Fruit fly (Drosophila melanogaster) whole organism, prepupa: Measurements from ENCODE around the gene CG18787.
"Not testable (repeated sequence)": the region's sequence is repeated elsewhere in the genome, so short reads cannot be mapped to it uniquely, and the experiment has no call there.

Source experiments
- CG10669 ChIP-seq: fragments of 200-800 bp; sonication (Bioruptor generic); optimal IDR thresholded peaks from 3 replicates; lab custom pipeline; 2018; ENCODE audit warnings: missing biosample characterization, mild to moderate bottlenecking, missing genetic modification characterization, moderate library complexity
- CG11294 ChIP-seq: fragments of 200-800 bp; sonication (Bioruptor generic); IDR thresholded peaks from 2 replicates; pipeline ENCODE4 v1.3.6; 2022; ENCODE audit warnings: missing biosample characterization, missing genetic modification characterization
- CG11762 ChIP-seq: fragments of 200-800 bp; sonication (Bioruptor generic); optimal IDR thresholded peaks from 3 replicates; lab custom pipeline; 2016; ENCODE audit warnings: missing biosample characterization, missing genetic modification characterization; ENCODE audit not compliant: insufficient read depth
- CG11902 ChIP-seq: fragments of 200-800 bp; sonication (Bioruptor generic); optimal IDR thresholded peaks from 3 replicates; lab custom pipeline; 2016; ENCODE audit warnings: missing biosample characterization, missing genetic modification characterization
- CG15336 ChIP-seq: fragments of 200-800 bp; sonication (Bioruptor generic); IDR thresholded peaks from 2 replicates; pipeline ENCODE4 v1.3.6; 2022; ENCODE audit warnings: missing biosample characterization, missing genetic modification characterization
- CG16779 ChIP-seq: fragments of 200-800 bp; sonication (Bioruptor generic); optimal IDR thresholded peaks from 3 replicates; lab custom pipeline; 2017; ENCODE audit warnings: missing biosample characterization, mild to moderate bottlenecking, missing genetic modification characterization
- CG3032 ChIP-seq: fragments of 200-800 bp; optimal IDR thresholded peaks from 2 replicates; lab custom pipeline; 2019; ENCODE audit warnings: missing biosample characterization, mild to moderate bottlenecking, missing genetic modification characterization, moderate library complexity
- CG34406 ChIP-seq: fragments of 200-800 bp; sonication (Bioruptor generic); optimal IDR thresholded peaks from 3 replicates; lab custom pipeline; 2016; ENCODE audit warnings: missing biosample characterization, missing genetic modification characterization
- CG3919 ChIP-seq: fragments of 200-800 bp; sonication (Bioruptor generic); optimal IDR thresholded peaks from 3 replicates; lab custom pipeline; 2016; ENCODE audit warnings: missing biosample characterization, missing genetic modification characterization
- CG6163 ChIP-seq: fragments of 200-800 bp; sonication (Bioruptor generic); IDR thresholded peaks from 3 replicates; pipeline ENCODE4 v1.3.6; 2022; ENCODE audit warnings: missing biosample characterization, missing genetic modification characterization
- CG6276 ChIP-seq: fragments of 200-800 bp; sonication (Bioruptor generic); optimal IDR thresholded peaks from 2 replicates; lab custom pipeline; 2017; ENCODE audit warnings: missing biosample characterization, mild to moderate bottlenecking, missing genetic modification characterization
- CG6792 ChIP-seq: fragments of 200-800 bp; sonication (Bioruptor generic); optimal IDR thresholded peaks from 3 replicates; lab custom pipeline; 2016; ENCODE audit warnings: missing biosample characterization, missing genetic modification characterization
- CG6808 ChIP-seq: fragments of 200-800 bp; sonication (Bioruptor generic); optimal IDR thresholded peaks from 3 replicates; lab custom pipeline; 2017; ENCODE audit warnings: missing biosample characterization, missing genetic modification characterization, mild to moderate bottlenecking, moderate library complexity, missing genetic modification reagents
- CG6854 ChIP-seq: fragments of 200-800 bp; sonication (Bioruptor generic); optimal IDR thresholded peaks from 2 replicates; lab custom pipeline; 2017; ENCODE audit warnings: missing biosample characterization, mild to moderate bottlenecking, missing genetic modification characterization
- CG7368 ChIP-seq: fragments of 200-800 bp; sonication (Bioruptor generic); optimal IDR thresholded peaks from 3 replicates; lab custom pipeline; 2016; ENCODE audit warnings: missing biosample characterization, missing genetic modification characterization
- CG8319 ChIP-seq: fragments of 200-800 bp; sonication (Bioruptor generic); optimal IDR thresholded peaks from 3 replicates; lab custom pipeline; 2016; ENCODE audit warnings: missing biosample characterization, missing genetic modification characterization
- CG8632 ChIP-seq: fragments of 200-800 bp; sonication (Bioruptor generic); optimal IDR thresholded peaks from 3 replicates; lab custom pipeline; 2016; ENCODE audit warnings: missing biosample characterization, missing genetic modification characterization
- CG9139 ChIP-seq: fragments of 200-800 bp; sonication (Bioruptor generic); optimal IDR thresholded peaks from 3 replicates; lab custom pipeline; 2017; ENCODE audit warnings: missing biosample characterization, mild to moderate bottlenecking, missing genetic modification characterization
- Eip78C ChIP-seq: fragments of 200-800 bp; sonication (Bioruptor generic); peaks from one replicate; lab custom pipeline; 2016; ENCODE audit warnings: missing biosample characterization, missing genetic modification characterization
- Eip93F ChIP-seq: fragments of 200-800 bp; sonication (Bioruptor generic); optimal IDR thresholded peaks from 2 replicates; lab custom pipeline; 2016; ENCODE audit warnings: missing biosample characterization, mild to moderate bottlenecking, missing genetic modification characterization
- Ets21C ChIP-seq: fragments of 200-800 bp; sonication (Bioruptor generic); optimal IDR thresholded peaks from 3 replicates; lab custom pipeline; 2016; ENCODE audit warnings: missing biosample characterization, missing genetic modification characterization
- Hr39 ChIP-seq: fragments of 200-800 bp; sonication (Bioruptor generic); optimal IDR thresholded peaks from 2 replicates; lab custom pipeline; 2016; ENCODE audit warnings: missing biosample characterization, missing genetic modification characterization
- Hr4 ChIP-seq: fragments of 200-800 bp; sonication (Bioruptor generic); optimal IDR thresholded peaks from 3 replicates; lab custom pipeline; 2016; ENCODE audit warnings: missing biosample characterization, missing genetic modification characterization
- Lpt ChIP-seq: fragments of 200-800 bp; sonication (Bioruptor generic); optimal IDR thresholded peaks from 3 replicates; lab custom pipeline; 2016; ENCODE audit warnings: missing biosample characterization, missing genetic modification characterization
- Met ChIP-seq: fragments of 200-800 bp; sonication (Bioruptor generic); optimal IDR thresholded peaks from 3 replicates; lab custom pipeline; 2016; ENCODE audit warnings: missing biosample characterization, missing genetic modification characterization
- OdsH ChIP-seq: fragments of 200-800 bp; sonication (Bioruptor generic); optimal IDR thresholded peaks from 3 replicates; lab custom pipeline; 2016; ENCODE audit warnings: missing biosample characterization, missing genetic modification characterization
- Smox ChIP-seq: fragments of 200-800 bp; sonication (Bioruptor generic); optimal IDR thresholded peaks from 3 replicates; lab custom pipeline; 2016; ENCODE audit warnings: missing biosample characterization, missing genetic modification characterization
- Sox14 ChIP-seq: fragments of 200-800 bp; sonication (Bioruptor generic); optimal IDR thresholded peaks from 3 replicates; lab custom pipeline; 2016; ENCODE audit warnings: missing biosample characterization, missing genetic modification characterization
- Sox15 ChIP-seq: fragments of 200-800 bp; sonication (Bioruptor generic); optimal IDR thresholded peaks from 3 replicates; lab custom pipeline; 2016; ENCODE audit warnings: missing biosample characterization, missing genetic modification characterization
- achi ChIP-seq: fragments of 200-800 bp; sonication (Bioruptor generic); optimal IDR thresholded peaks from 3 replicates; lab custom pipeline; 2016; ENCODE audit warnings: missing biosample characterization, missing genetic modification characterization
- cyc ChIP-seq: fragments of 200-800 bp; sonication (Bioruptor generic); optimal IDR thresholded peaks from 3 replicates; lab custom pipeline; 2016; ENCODE audit warnings: missing biosample characterization, missing genetic modification characterization
- dsx ChIP-seq: fragments of 200-800 bp; optimal IDR thresholded peaks from 3 replicates; lab custom pipeline; 2019; ENCODE audit warnings: missing biosample characterization, mild to moderate bottlenecking, missing genetic modification characterization, moderate library complexity; ENCODE audit not compliant: poor library complexity, severe bottlenecking
- eg ChIP-seq: fragments of 200-800 bp; sonication (Bioruptor generic); IDR thresholded peaks from 3 replicates; pipeline ENCODE4 v1.3.6; 2022; ENCODE audit warnings: missing biosample characterization, missing genetic modification characterization
- esn ChIP-seq: fragments of 200-800 bp; sonication (Bioruptor generic); optimal IDR thresholded peaks from 2 replicates; lab custom pipeline; 2016; ENCODE audit warnings: missing biosample characterization, mild to moderate bottlenecking, missing genetic modification characterization, moderate library complexity
- fd59A ChIP-seq: fragments of 200-800 bp; sonication (Bioruptor generic); optimal IDR thresholded peaks from 2 replicates; lab custom pipeline; 2017; ENCODE audit warnings: missing biosample characterization, mild to moderate bottlenecking, missing genetic modification characterization, missing genetic modification reagents
- fd85E ChIP-seq: fragments of 200-800 bp; sonication (Bioruptor generic); optimal IDR thresholded peaks from 3 replicates; lab custom pipeline; 2016; ENCODE audit warnings: missing biosample characterization, missing genetic modification characterization
- fkh ChIP-seq: fragments of 200-800 bp; sonication (Bioruptor generic); optimal IDR thresholded peaks from 3 replicates; lab custom pipeline; 2017; ENCODE audit warnings: missing biosample characterization, mild to moderate bottlenecking, missing genetic modification characterization, moderate library complexity
- lz ChIP-seq: fragments of 200-800 bp; sonication (Bioruptor generic); optimal IDR thresholded peaks from 3 replicates; lab custom pipeline; 2016; ENCODE audit warnings: missing biosample characterization, missing genetic modification characterization
- net ChIP-seq: fragments of 200-800 bp; sonication (Bioruptor generic); optimal IDR thresholded peaks from 3 replicates; lab custom pipeline; 2016; ENCODE audit warnings: missing biosample characterization, missing genetic modification characterization
- pdm3 ChIP-seq: fragments of 200-800 bp; sonication (Bioruptor generic); optimal IDR thresholded peaks from 3 replicates; lab custom pipeline; 2016; ENCODE audit warnings: missing biosample characterization, missing genetic modification characterization
- salr ChIP-seq, 2 experiments: fragments of 200-800 bp; sonication (Bioruptor generic); optimal IDR thresholded peaks; 3 replicates each; lab custom pipeline; 2016 to 2018; ENCODE audit warnings: missing biosample characterization in 2 of 2, missing genetic modification characterization in 2 of 2, mild to moderate bottlenecking in 1 of 2
- svp ChIP-seq: fragments of 200-800 bp; sonication (Bioruptor generic); peaks from one replicate; lab custom pipeline; 2016; ENCODE audit warnings: missing biosample characterization, missing genetic modification characterization
- topi ChIP-seq: fragments of 200-800 bp; sonication (Bioruptor generic); optimal IDR thresholded peaks from 3 replicates; lab custom pipeline; 2016; ENCODE audit warnings: missing biosample characterization, missing genetic modification characterization

The CG18787 gene

DNA sequence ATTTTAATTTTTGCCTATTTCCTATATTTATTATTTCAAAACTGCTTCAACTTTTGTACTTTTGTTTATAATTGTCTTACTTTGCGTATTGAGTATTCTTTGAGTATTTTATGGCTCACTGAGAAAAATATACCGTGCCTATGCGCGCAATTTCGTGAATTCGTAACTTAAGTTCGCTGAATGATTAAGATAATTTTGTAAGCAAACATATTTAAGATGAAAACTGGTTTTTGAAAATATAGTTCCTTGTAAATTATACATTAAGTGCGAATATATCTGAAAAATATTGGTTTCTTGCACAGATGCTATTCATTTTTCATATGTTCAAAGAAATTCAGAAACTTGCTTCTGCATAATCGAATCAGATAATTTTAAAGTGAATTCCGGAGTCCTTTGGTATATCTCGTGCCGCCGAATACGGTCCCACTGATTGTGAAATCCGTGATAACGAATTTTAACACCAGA lies at the start of gene CG18787, which contains the start of gene Nfs1:
Gene CG18787 (minus strand): TSS at position 101 of the 465 bp plus-strand sequence.
Gene Nfs1 (plus strand): TSS at position 415 of the 465 bp plus-strand sequence.
- TF ChIP-seq OdsH; CG11902 (GFP tag; lab: Kevin White, UChicago); CG15336 (GFP tag; lab: Robert Waterston, UW): not testable (repeated sequence)

dm6 chr2L:12048723-12049122 lies 49.6 kb upstream of the CG18787 start, which contains the start of gene Plzf:
Gene Plzf (minus strand): TSS chr2L:12048918.
- TF ChIP-seq Eip78C (GFP tag; lab: Kevin White, UChicago) (no peak), Ets21C (GFP tag; lab: Kevin White, UChicago) (no peak)
- TF ChIP-seq, all 60 proteins: peak for 0

dm6 chr2L:12046856-12047230 lies 47.7 kb upstream of the CG18787 start:
- TF ChIP-seq Hr4 (GFP tag; lab: Kevin White, UChicago) (peak; percentile 30), net (GFP tag; lab: Kevin White, UChicago) (no peak)
- TF ChIP-seq, all 60 proteins: peak for 1

DNA sequence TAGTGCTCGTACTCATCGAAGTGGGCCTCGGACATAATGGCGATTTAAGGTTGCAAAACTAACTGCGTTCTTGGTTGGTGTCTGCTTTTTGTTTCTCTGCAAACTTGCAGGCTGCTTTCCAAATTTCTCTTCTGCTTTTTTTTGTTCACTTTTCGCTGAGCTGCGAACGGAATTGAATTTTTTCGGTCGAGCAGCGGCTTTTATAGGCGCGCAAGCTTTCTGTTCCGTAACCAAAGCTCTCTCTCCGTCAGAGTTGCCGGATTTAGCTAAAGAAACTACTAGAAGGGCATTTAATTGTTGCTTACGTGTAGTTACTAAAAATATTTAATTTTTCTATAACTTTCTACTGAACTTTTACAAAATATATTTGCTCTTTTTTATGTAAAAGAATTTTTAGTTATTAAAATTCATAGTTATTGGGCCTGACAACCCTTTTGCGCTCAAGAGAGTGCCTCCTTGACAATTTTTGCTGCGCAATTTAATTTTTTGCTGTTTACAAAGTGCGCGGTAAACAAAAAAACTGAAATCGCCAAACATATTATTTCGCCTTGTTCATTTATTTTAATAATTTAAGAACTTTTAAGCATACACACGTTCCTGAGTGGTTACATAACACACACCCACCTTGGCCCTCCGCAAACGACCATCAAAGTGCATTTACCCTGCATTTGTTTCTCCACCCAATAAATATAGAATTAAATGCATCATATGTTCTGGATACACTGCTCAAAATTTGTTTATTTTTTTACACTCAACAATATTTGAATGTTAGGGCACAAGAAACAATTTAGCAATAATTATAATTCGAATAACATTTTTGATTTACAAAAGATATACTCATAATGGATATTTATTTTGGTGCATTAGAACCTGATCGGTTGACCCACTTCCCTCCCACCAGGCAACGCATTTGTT lies 47.1 kb upstream of the CG18787 start, which contains the start of gene CG6770:
Gene CG6770 (minus strand): TSS at position 178 of the 915 bp plus-strand sequence.
- TF ChIP-seq achi (GFP tag; lab: Kevin White, UChicago) (peak; percentile 88), CG3919 (peak; percentile 87), svp (peak; percentile 94), eg (peak; percentile 95), lz (GFP tag; lab: Kevin White, UChicago) (peak; percentile 90), CG6808 (GFP tag; lab: Kevin White, UChicago) (peak; percentile 88), Sox14 (GFP tag; lab: Kevin White, UChicago) (peak; percentile 74), CG34406 (GFP tag; lab: Kevin White, UChicago) (peak; percentile 89), fkh (GFP tag; lab: Kevin White, UChicago) (peak; percentile 74), Hr39 (GFP tag; lab: Kevin White, UChicago) (peak; percentile 71), topi (peak; percentile 87), CG6163 (GFP tag; lab: Robert Waterston, UW) (peak; percentile 91), CG6792 (GFP tag; lab: Kevin White, UChicago) (peak; percentile 93), CG8632 (GFP tag; lab: Kevin White, UChicago) (peak; percentile 88), CG9139 (peak; percentile 72), net (GFP tag; lab: Kevin White, UChicago) (peak; percentile 72), OdsH (peak; percentile 87), Sox15 (GFP tag; lab: Kevin White, UChicago) (peak; percentile 61), CG3032 (tag; lab: Kevin White, UChicago) (peak; percentile 88), Smox (GFP tag; lab: Kevin White, UChicago) (peak; percentile 92), pdm3 (GFP tag; lab: Kevin White, UChicago) (peak; percentile 87), Eip93F (GFP tag; lab: Kevin White, UChicago) (peak; percentile 94), CG6854 (GFP tag; lab: Kevin White, UChicago) (peak; percentile 31), CG16779 (peak; percentile 85), fd59A (GFP tag; lab: Kevin White, UChicago) (peak; percentile 78), cyc (GFP tag; lab: Kevin White, UChicago) (peak; percentile 80), dsx (GFP tag; lab: Kevin White, UChicago) (peak; percentile 83), CG11294 (GFP tag; lab: Robert Waterston, UW) (peak; percentile 76), CG11762 (GFP tag; lab: Kevin White, UChicago) (peak; percentile 79), salr (GFP tag; optimal IDR thresholded peaks at IDR 0.05; lab: Kevin White, UChicago) (peak; percentile 28 to 76), Lpt (GFP tag; lab: Kevin White, UChicago) (peak; percentile 43), CG7368 (peak; percentile 66), fd85E (peak; percentile 63), CG8319 (GFP tag; lab: Kevin White, UChicago) (peak; percentile 54), CG6276 (GFP tag; lab: Kevin White, UChicago) (peak; percentile 81), Met (GFP tag; lab: Kevin White, UChicago) (peak; percentile 91), Hr4 (GFP tag; lab: Kevin White, UChicago) (peak; percentile 85), esn (GFP tag; lab: Kevin White, UChicago) (peak; percentile 93), CG10669 (GFP tag; lab: Kevin White, UChicago) (peak; percentile 80)
